Fruit fly (Drosophila melanogaster) whole organism, pupa: Measurements from ENCODE around the gene CG2926.

Experiments
- CG10348 ChIP-seq: fragments of 200-800 bp; sonication (Bioruptor generic); IDR thresholded peaks from 2 replicates; pipeline ENCODE4 v1.3.6; 2022; ENCODE audit warnings: missing biosample characterization, missing genetic modification characterization
- CG14655 ChIP-seq: fragments of 200-800 bp; sonication (Bioruptor generic); optimal IDR thresholded peaks from 3 replicates; lab custom pipeline; 2017; ENCODE audit warnings: mild to moderate bottlenecking, missing biosample characterization, missing genetic modification reagents, missing genetic modification characterization
- CG17806 ChIP-seq: fragments of 200-800 bp; sonication (Bioruptor generic); optimal IDR thresholded peaks from 2 replicates; lab custom pipeline; 2018; ENCODE audit warnings: missing biosample characterization, mild to moderate bottlenecking, missing genetic modification characterization, moderate library complexity
- CG32121 ChIP-seq: fragments of 200-800 bp; sonication (Bioruptor generic); IDR thresholded peaks from 2 replicates; pipeline ENCODE4 v1.3.6; 2022; ENCODE audit warnings: missing biosample characterization, missing genetic modification characterization
- CG34367 ChIP-seq: fragments of 200-800 bp; sonication (Bioruptor generic); optimal IDR thresholded peaks from 2 replicates; lab custom pipeline; 2018; ENCODE audit warnings: missing biosample characterization, mild to moderate bottlenecking, missing genetic modification characterization
- CG8301 ChIP-seq: fragments of 200-800 bp; sonication (Bioruptor generic); optimal IDR thresholded peaks from 2 replicates; lab custom pipeline; 2018; ENCODE audit warnings: missing biosample characterization, mild to moderate bottlenecking, missing genetic modification characterization
- D1 ChIP-seq: fragments of 200-800 bp; sonication (Bioruptor generic); optimal IDR thresholded peaks from 2 replicates; lab custom pipeline; 2018; ENCODE audit warnings: missing biosample characterization, mild to moderate bottlenecking, missing genetic modification characterization, moderate library complexity
- Pif1A ChIP-seq: fragments of 200-800 bp; sonication (Bioruptor generic); optimal IDR thresholded peaks from 3 replicates; lab custom pipeline; 2016; ENCODE audit warnings: missing biosample characterization, missing genetic modification characterization
- Snoo ChIP-seq: fragments of 200-800 bp; sonication (Bioruptor generic); optimal IDR thresholded peaks from 3 replicates; lab custom pipeline; 2017; ENCODE audit warnings: missing biosample characterization, mild to moderate bottlenecking, missing genetic modification characterization, inconsistent platforms
- gl ChIP-seq: fragments of 200-800 bp; sonication (Bioruptor generic); optimal IDR thresholded peaks from 2 replicates; lab custom pipeline; 2018; ENCODE audit warnings: missing biosample characterization, mild to moderate bottlenecking, missing genetic modification characterization

DNA sequence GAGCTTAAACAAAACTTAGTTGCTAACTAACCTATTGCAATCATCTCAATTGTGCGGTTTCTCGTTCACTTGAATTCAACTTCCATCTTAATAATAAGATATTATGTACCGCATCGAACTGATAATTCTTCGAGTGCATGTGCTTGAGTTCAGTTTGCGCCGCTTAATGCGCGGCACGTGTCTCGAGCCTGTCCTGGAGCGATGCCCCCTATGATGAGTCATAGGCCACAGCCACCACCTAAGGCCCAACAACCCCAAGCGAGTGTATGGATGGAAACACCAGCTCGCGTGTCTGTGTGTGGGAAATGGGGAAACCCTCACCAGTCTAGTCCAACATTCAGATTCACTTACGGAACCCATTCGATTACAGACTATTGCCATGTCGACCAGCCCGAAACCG is 14.3 kb downstream of the CG2926 start:
- TF ChIP-seq Pif1A (GFP tag; lab: Kevin White, UChicago) (no peak), Snoo (no peak), CG8301 (tag; lab: Kevin White, UChicago) (no peak), gl (no peak), CG17806 (no peak), D1 (tag; lab: Kevin White, UChicago) (no peak), CG34367 (tag; lab: Kevin White, UChicago) (no peak), CG10348 (no peak), CG14655 (no peak), CG32121 (GFP tag; lab: Robert Waterston, UW) (no peak)
